Worm (Caenorhabditis elegans) whole organism, L4/young adult: ENCODE data around the gene T19B10.12.

ENCODE experiments used
- dao-5 ChIP-seq: sonication (generic microtip); optimal IDR thresholded peaks from 2 replicates; lab custom pipeline; 2016; ENCODE audit warnings: missing genotype, missing genetic modification characterization, moderate library complexity, missing compliant biosample characterization
- him-1 ChIP-seq: sonication (generic microtip); optimal IDR thresholded peaks from 2 replicates; lab custom pipeline; 2016; ENCODE audit warnings: missing genotype, missing genetic modification reagents, missing genetic modification characterization, missing compliant biosample characterization

DNA sequence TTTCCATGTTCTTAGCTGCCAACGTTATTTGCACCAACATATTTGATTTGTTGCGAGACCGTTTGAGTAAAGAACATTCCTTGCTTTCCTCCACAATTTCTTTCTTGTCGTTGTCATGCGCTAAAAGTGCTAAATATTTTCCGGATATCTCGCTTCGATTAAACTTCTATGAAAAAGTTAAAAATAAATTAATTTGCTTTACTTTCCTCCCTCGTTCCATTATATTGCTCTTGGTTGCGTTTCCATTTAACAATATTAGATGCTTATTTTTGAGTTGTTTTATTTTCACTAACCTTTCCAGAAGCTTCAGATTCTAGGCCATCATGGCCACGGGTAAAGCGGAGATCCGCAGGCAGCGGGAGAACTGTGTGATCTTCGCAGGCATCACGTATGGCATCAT lies 9.3 kb upstream of the T19B10.12 start, which contains the start of gene pgap-1:
- no peak for TF ChIP-seq him-1 (tag; lab: Kevin White, UChicago)
- TF ChIP-seq dao-5 (tag; lab: Kevin White, UChicago) = no peak
